Worm (Caenorhabditis elegans) whole organism, L4 larva: ENCODE results near the gene C12D8.21.

Experiments used
- egl-27 ChIP-seq: sonication (generic microtip); optimal IDR thresholded peaks from 3 replicates; lab custom pipeline; 2017; ENCODE audit warnings: missing biosample characterization, missing genetic modification reagents, missing genetic modification characterization
- fkh-10 ChIP-seq: fragments of 150-350 bp; optimal IDR thresholded peaks from 2 replicates; lab custom pipeline; 2014; ENCODE audit warnings: missing biosample characterization, missing genetic modification reagents, missing genetic modification characterization
- lsy-2 ChIP-seq, 2 experiments: fragments of 150-350 bp in 1 of 2; sonication (generic microtip) in 1 of 2; optimal IDR thresholded peaks; 2 replicates each; lab custom pipeline; 2014 to 2017; ENCODE audit warnings: missing biosample characterization in 2 of 2, missing genetic modification characterization in 2 of 2
- nhr-102 ChIP-seq: sonication (generic microtip); optimal IDR thresholded peaks from 2 replicates; lab custom pipeline; 2016; ENCODE audit warnings: mild to moderate bottlenecking, missing genetic modification characterization, moderate library complexity, missing compliant biosample characterization
- nhr-28 ChIP-seq: fragments of 150-350 bp; optimal IDR thresholded peaks from 2 replicates; lab custom pipeline; 2014; ENCODE audit warnings: missing biosample characterization, missing genetic modification characterization
- nhr-42 ChIP-seq: fragments of 200-800 bp; sonication (Bioruptor generic); IDR thresholded peaks from 2 replicates; pipeline ENCODE4 v1.3.6; 2022; ENCODE audit warnings: missing genetic modification characterization, missing compliant biosample characterization
- pha-4 ChIP-seq, 2 experiments: fragments of 150-350 bp in 1 of 2; fragments of 200-800 bp in 1 of 2; sonication (Bioruptor generic) in 1 of 2; IDR thresholded peaks in 1 of 2; optimal IDR thresholded peaks in 1 of 2; 2 replicates each; pipeline versions ENCODE4 v1.3.6 to Lab custom; 2014 to 2022; ENCODE audit warnings: missing genetic modification characterization in 2 of 2, missing genetic modification reagents in 2 of 2, missing biosample characterization in 1 of 2, missing compliant biosample characterization in 1 of 2
- pqm-1 ChIP-seq: sonication (generic microtip); optimal IDR thresholded peaks from 2 replicates; lab custom pipeline; 2017; ENCODE audit warnings: missing biosample characterization, missing genetic modification characterization
- snpc-1.2 ChIP-seq: fragments of 200-800 bp; sonication (Bioruptor generic); IDR thresholded peaks from 2 replicates; pipeline ENCODE4 v1.3.6; 2022; ENCODE audit warnings: missing genetic modification reagents, missing genetic modification characterization, missing compliant biosample characterization
- spr-3 ChIP-seq: fragments of 200-800 bp; sonication (Bioruptor generic); optimal IDR thresholded peaks from 2 replicates; lab custom pipeline; 2018; ENCODE audit warnings: mild to moderate bottlenecking, missing genetic modification characterization, missing compliant biosample characterization
- unc-62 ChIP-seq, 3 experiments: fragments of 150-350 bp in 1 of 3; sonication (generic microtip); optimal IDR thresholded peaks in 2 of 3; peaks in 1 of 3; 1 replicate in 1 of 3; 2 replicates in 2 of 3; lab custom pipeline; 2014 to 2017; ENCODE audit warnings: missing biosample characterization in 3 of 3, missing genetic modification characterization in 3 of 3, missing genetic modification reagents in 3 of 3, missing genotype in 1 of 3

DNA sequence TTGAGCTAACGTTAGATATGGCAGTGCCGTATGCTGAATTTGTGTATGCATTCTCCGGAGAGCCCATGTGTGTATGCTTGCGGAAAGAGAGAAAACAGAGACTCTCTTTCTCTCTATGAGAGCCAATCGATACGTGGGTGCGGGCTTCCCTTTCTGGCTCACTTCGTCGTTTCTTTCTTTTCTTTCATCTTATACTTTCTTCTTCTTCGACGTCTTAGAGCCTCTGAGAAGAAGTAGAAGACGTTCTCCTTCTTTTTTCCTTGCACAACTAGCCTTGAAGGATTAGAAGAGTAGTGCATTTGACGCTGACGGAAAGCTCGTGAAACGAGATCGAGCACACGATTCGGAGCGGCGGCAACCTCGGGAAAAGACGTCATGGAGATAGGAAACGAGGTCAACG is 32.8 kb upstream of the C12D8.21 start:
- TF ChIP-seq spr-3 (GFP tag; lab: Kevin White, UChicago): no peak
- peak in 1 of 2 experiments; percentile 99 for TF ChIP-seq unc-62 (GFP tag; optimal IDR thresholded peaks at IDR 0.05 in 1 of 2; lab: Kevin White, UChicago)
- no peak for TF ChIP-seq unc-62 (tag; optimal IDR thresholded peaks at IDR 0.05; lab: Kevin White, UChicago)
- no peak for TF ChIP-seq snpc-1.2
- TF ChIP-seq pqm-1 (tag; lab: Kevin White, UChicago): no peak
- peak; percentile 44 to 50 for TF ChIP-seq lsy-2 (tag; optimal IDR thresholded peaks at IDR 0.05; lab: Kevin White, UChicago)
- TF ChIP-seq fkh-10 (GFP tag; lab: Kevin White, UChicago): peak; percentile 94
- TF ChIP-seq egl-27 (tag; lab: Kevin White, UChicago): no peak
- TF ChIP-seq nhr-42 (GFP tag; lab: Robert Waterston, UW): no peak
- no peak for TF ChIP-seq pha-4 (GFP tag; IDR thresholded peaks at IDR 0.05; lab: Robert Waterston, UW)
- no peak for TF ChIP-seq pha-4 (tag; optimal IDR thresholded peaks at IDR 0.05; lab: Kevin White, UChicago)
- no peak for TF ChIP-seq nhr-28 (tag; lab: Kevin White, UChicago)
- no peak for TF ChIP-seq nhr-102 (tag; lab: Kevin White, UChicago)
